Fruit fly (Drosophila melanogaster): Measurements from ENCODE around the gene CG42814.
A peak's percentile ranks its signal among the peaks of the same experiment; 100 is the strongest.

Gene CG42814

DNA sequence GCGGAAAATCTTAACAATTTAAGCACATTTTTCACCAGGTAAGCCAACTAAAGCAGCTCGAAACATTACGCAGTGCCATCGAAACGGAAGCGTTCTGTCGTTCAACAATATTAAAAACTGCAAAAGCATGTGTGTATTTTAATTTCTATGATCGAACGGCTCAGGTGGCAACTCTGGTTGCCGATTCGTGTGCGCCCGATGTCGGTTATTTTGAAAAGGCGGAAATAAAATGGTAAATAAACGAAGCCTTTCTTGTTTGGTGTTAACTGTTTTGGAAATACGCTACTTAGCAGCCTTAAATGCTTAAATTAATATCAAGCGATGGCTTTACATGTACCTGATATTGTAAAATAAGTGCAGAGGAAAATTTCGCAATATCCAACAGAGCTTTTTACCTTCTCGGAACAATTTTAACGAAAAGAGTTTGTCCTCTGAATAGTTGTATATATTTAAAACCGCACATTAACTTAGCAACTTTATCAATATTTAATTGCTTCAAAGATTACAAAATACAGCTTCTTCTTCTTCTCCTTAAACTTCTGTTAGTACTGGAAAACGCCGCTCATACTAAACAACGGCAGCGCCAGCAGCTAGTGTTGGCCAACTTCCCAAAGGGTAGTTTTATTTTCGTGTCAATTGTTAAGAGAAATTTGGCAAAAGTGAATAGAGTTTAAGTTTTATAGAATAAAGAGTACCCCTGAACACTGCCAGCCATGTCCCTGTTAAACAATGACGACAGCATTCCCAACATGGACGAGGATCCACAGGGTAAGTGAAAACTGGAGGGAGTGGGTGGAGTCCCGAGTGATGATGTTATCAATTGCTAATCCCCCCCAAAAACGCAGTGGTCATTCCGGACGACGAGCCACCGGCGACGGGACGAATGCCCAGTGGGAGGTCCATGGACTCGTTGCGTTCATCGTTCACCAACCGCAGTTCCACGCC lies 44.1 kb upstream of the CG42814 start, which contains the start of gene CG5934 (continued):
- TF ChIP-seq fd59A (GFP tag; optimal IDR thresholded peaks at IDR 0.05) (no peak), Eip75B (GFP tag; optimal IDR thresholded peaks at IDR 0.05) (peak; percentile 46), Ets96B (tag; optimal IDR thresholded peaks at IDR 0.05) (no peak), Hr38 (GFP tag; optimal IDR thresholded peaks at IDR 0.05) (no peak), CG3032 (tag; optimal IDR thresholded peaks at IDR 0.05) (peak; percentile 2), CG11902 (GFP tag; optimal IDR thresholded peaks at IDR 0.05) (peak; percentile 10), fd85E (GFP tag; optimal IDR thresholded peaks at IDR 0.05) (no peak), Eip78C (GFP tag) (peak; percentile 61), CG16779 (tag; optimal IDR thresholded peaks at IDR 0.05) (no peak), CG6792 (GFP tag; optimal IDR thresholded peaks at IDR 0.05) (peak; percentile 26), CG1621 (tag; optimal IDR thresholded peaks at IDR 0.05) (no peak), topi (GFP tag; optimal IDR thresholded peaks at IDR 0.05) (peak; percentile 31), dac (GFP tag; optimal IDR thresholded peaks at IDR 0.05) (no peak), fkh (GFP tag; optimal IDR thresholded peaks at IDR 0.05) (peak; percentile 18), Hr39 (GFP tag; optimal IDR thresholded peaks at IDR 0.05) (peak; percentile 29), cyc (GFP tag; optimal IDR thresholded peaks at IDR 0.05) (peak; percentile 53), pdm3 (GFP tag; optimal IDR thresholded peaks at IDR 0.05) (peak; percentile 43), CG6854 (GFP tag; optimal IDR thresholded peaks at IDR 0.05) (no peak), CG6808 (GFP tag; optimal IDR thresholded peaks at IDR 0.05) (peak; percentile 6), CG15336 (GFP tag; IDR thresholded peaks at IDR 0.05) (no peak), CG6163 (GFP tag; IDR thresholded peaks at IDR 0.05) (peak; percentile 47; the same call in 1 of the 3 replicates), CG9139 (GFP tag; optimal IDR thresholded peaks at IDR 0.05) (no peak), ss (GFP tag; optimal IDR thresholded peaks at IDR 0.05) (peak in 1 of 2 experiments; percentile 44), vri (GFP tag; optimal IDR thresholded peaks at IDR 0.05) (peak; percentile 56)

DNA sequence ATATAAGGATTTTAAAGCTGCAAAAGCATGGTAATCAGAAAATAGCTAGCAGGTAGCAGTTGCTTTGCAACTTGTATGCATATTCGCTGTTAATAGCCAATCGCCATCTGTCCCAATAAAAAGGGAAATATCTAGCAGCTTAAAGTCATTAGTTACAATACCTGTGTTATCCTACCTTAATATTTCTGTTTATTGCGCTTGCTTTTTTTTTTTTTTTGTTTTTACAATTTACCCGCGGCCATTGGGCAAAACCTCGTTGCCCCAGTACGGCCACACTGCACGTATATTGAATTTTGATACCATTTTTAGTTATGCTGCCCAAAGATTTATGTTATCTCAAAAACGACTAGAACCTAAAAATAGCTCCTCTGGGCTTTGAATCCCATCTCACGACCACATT lies 43.0 kb upstream of the CG42814 start:
- TF ChIP-seq ss (GFP tag; optimal IDR thresholded peaks at IDR 0.05) (peak in 1 of 2 experiments; percentile 22), CG3032 (tag; optimal IDR thresholded peaks at IDR 0.05) (peak; percentile 15), Sox14 (GFP tag; optimal IDR thresholded peaks at IDR 0.05) (peak; percentile 31), Eip78C (GFP tag) (peak; percentile 46), CG34406 (GFP tag; optimal IDR thresholded peaks at IDR 0.05) (no peak), Eip93F (GFP tag; optimal IDR thresholded peaks at IDR 0.05) (no peak), CG11294 (GFP tag; IDR thresholded peaks at IDR 0.05) (no peak), CG16779 (tag; optimal IDR thresholded peaks at IDR 0.05) (no peak)

- TF ChIP-seq CG15336 (GFP tag; IDR thresholded peaks at IDR 0.05), result no peak
- peak; percentile 1 for TF ChIP-seq spab (GFP tag; optimal IDR thresholded peaks at IDR 0.05)
- TF ChIP-seq CG6276 (GFP tag; optimal IDR thresholded peaks at IDR 0.05), result peak; percentile 25
- TF ChIP-seq CG3032 (tag; optimal IDR thresholded peaks at IDR 0.05), result no peak
- no peak for TF ChIP-seq CG16779 (tag; optimal IDR thresholded peaks at IDR 0.05)
- TF ChIP-seq Blimp-1 (GFP tag; optimal IDR thresholded peaks at IDR 0.05), result no peak
- TF ChIP-seq CG11902 (GFP tag; optimal IDR thresholded peaks at IDR 0.05), result no peak
- no peak for TF ChIP-seq Hr39 (GFP tag; optimal IDR thresholded peaks at IDR 0.05)
- TF ChIP-seq CG6854 (GFP tag; optimal IDR thresholded peaks at IDR 0.05), result peak; percentile 44
- no peak for TF ChIP-seq CG11294 (GFP tag; IDR thresholded peaks at IDR 0.05)
- peak; percentile 22 to 44 for TF ChIP-seq ss (GFP tag; optimal IDR thresholded peaks at IDR 0.05)
- TF ChIP-seq CG6163 (GFP tag; IDR thresholded peaks at IDR 0.05), result no peak
- no peak for TF ChIP-seq Ets21C (GFP tag; optimal IDR thresholded peaks at IDR 0.05)
- TF ChIP-seq CG9139 (GFP tag; optimal IDR thresholded peaks at IDR 0.05), result peak; percentile 8
- TF ChIP-seq Hr38 (GFP tag; optimal IDR thresholded peaks at IDR 0.05), result no peak
- peak; percentile 23 for TF ChIP-seq CG1621 (tag; optimal IDR thresholded peaks at IDR 0.05)
- TF ChIP-seq CG6792 (GFP tag; optimal IDR thresholded peaks at IDR 0.05), result no peak
- TF ChIP-seq CG6808 (GFP tag; optimal IDR thresholded peaks at IDR 0.05), result peak; percentile 10
- TF ChIP-seq svp (GFP tag), result peak; percentile 98
- TF ChIP-seq CG8119 (GFP tag; IDR thresholded peaks at IDR 0.05), result 0 out of 3 replicates have a peak, but pooled peaks have one; percentile 20
- TF ChIP-seq CG3919 (GFP tag; optimal IDR thresholded peaks at IDR 0.05), result peak; percentile 27
- no peak for TF ChIP-seq CG31627 (GFP tag; optimal IDR thresholded peaks at IDR 0.05)
- TF ChIP-seq Eip78C (GFP tag), result peak; percentile 54
- peak; percentile 6 for TF ChIP-seq Lpt (GFP tag; optimal IDR thresholded peaks at IDR 0.05)
These were observed 41.4 kb upstream of the CG42814 start for dm6 chr3R:27270379-27271266.
